Worm (Caenorhabditis elegans): ENCODE measurements around the gene fbxa-12.
A peak's percentile ranks its signal among the peaks of the same experiment; 100 is the strongest.
"Not testable (repeated sequence)": the region's sequence is repeated elsewhere in the genome, so short reads cannot be mapped to it uniquely, and the experiment has no call there.

fbxa-12 gene

DNA sequence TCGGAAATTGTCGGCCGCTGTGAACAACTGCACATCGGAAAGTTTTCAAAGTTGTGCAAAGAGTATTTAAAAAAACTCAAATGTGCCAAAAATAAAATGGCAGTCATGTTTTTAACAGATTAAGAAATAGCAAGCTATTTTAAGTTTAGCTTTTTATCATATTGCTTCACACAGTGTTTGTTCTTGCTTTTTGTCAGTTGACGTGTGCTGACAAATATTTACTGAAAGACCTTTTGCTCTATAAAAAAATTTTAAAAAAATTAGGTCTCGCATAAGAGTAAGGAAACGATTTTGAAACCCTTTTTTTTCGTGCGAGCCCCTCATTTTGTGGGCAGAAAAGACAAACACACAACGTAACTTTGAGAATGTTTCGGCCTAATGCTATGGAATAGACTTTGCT lies 36.0 kb downstream of the fbxa-12 start, which contains the start of gene fbxa-71:
TSS of gene fbxa-71 (plus strand) at position 301 of the 400 bp plus-strand sequence.
- TF ChIP-seq madf-9 (GFP tag; conservative IDR thresholded peaks at IDR 0.05) = no peak
- no peak for TF ChIP-seq lin-13 (GFP tag; optimal IDR thresholded peaks at IDR 0.05)
- TF ChIP-seq tra-1 (GFP tag; IDR thresholded peaks at IDR 0.05) = no peak

DNA sequence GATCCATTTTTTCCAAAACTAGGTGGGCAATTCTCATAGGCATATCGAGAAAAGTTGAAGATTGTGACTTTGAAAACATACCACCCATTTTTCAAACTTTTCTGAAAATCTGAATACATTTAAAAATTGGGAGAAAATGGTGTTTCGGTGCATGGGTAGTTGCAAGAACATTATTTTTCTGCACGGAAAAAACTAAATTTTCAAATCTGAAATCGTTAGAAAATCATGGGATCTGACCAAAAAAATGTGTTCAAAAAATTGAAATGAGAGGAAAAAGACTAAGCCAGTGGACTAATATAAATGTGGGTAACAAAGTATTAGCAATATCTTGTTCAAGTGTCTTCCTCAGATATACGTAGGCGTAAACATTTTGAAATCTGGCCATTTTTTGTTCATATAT lies 39.4 kb downstream of the fbxa-12 start, which contains the start of gene fbxa-43:
TSS of gene fbxa-43 (minus strand) at position 101 of the 400 bp plus-strand sequence.
- no peak for TF ChIP-seq dve-1 (tag; optimal IDR thresholded peaks at IDR 0.05; ENCODE audit: insufficient read depth)

DNA sequence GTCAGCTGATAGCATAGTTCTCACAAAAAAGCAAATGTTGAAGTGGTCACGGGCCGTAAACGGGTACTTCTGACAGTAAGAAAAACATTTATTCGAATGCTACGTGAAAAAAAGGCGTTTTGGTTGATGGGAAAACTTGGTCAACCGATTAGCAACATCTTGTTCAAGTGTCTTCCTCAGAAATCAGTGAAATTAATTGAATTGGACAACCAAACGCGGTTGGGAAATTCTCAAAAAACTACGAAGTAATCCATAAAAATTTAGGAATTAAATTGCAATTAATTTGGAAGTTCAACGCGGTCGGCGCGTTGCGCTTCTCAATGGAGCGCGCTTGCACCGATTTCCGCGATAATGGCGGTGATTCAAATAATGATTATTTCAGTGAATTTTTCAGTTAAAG lies 39.8 kb downstream of the fbxa-12 start:
- no peak for TF ChIP-seq hif-1 (tag; optimal IDR thresholded peaks at IDR 0.05)
- no peak for TF ChIP-seq zfp-3 (GFP tag; conservative IDR thresholded peaks at IDR 0.05)

DNA sequence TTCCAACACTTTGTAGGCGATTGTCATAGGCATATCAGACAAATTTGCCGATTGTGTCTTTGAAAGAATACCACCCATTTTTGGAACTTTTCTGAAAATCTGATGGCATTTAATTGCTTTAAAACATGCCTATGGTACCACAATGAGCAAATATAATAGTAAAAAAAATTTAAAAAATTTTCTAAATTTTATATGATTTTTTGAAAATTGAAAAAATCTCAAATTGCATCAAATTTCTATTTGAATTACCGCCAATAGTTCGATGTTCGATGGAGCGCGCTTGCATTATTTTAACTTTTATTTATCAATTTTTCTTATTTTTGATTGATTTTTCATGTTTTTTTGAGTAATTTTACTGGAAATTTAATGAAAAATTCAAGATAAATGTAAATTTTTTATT lies 41.8 kb downstream of the fbxa-12 start, which contains the start of gene fbxa-42:
TSS of gene fbxa-42 (minus strand) at position 101 of the 400 bp plus-strand sequence.
- not testable (repeated sequence) for TF ChIP-seq daf-16 (GFP tag; optimal IDR thresholded peaks at IDR 0.05); daf-16 (tag; optimal IDR thresholded peaks at IDR 0.05); spr-1 (tag; optimal IDR thresholded peaks at IDR 0.05); aha-1 (tag)

DNA sequence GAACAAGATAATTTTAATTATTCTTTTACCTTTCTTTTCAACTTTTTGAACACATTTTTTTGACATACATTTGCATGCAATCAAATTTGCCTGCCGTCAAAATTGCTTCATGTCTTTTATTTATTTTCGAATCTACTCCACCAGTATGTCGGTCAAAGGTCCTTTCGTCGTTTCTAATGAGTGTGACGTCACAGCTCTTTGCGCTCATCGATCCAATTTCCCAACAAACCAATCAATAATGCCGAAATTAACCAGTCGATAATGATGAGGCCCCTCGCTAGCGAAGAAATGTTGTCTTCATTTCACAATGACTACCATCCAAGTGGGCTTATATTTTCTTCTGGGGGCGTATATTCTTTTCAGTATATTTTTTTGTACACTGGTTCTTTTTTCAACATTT lies 43.4 kb downstream of the fbxa-12 start, which contains the start of gene Y54F10BM.6:
TSS of gene Y54F10BM.6 (plus strand) at position 301 of the 400 bp plus-strand sequence.
- no peak for TF ChIP-seq ctbp-1 (GFP tag; IDR thresholded peaks at IDR 0.05)
- TF ChIP-seq daf-12 (tag; optimal IDR thresholded peaks at IDR 0.05) = no peak
- TF ChIP-seq nhr-42 (GFP tag; IDR thresholded peaks at IDR 0.05) = no peak
- TF ChIP-seq fkh-10 (GFP tag; optimal IDR thresholded peaks at IDR 0.05) = no peak
- TF ChIP-seq nhr-11 (tag; optimal IDR thresholded peaks at IDR 0.05) = no peak
- no peak for TF ChIP-seq zip-11 (GFP tag; IDR thresholded peaks at IDR 0.05)
- no peak for TF ChIP-seq tag-97 (GFP tag; IDR thresholded peaks at IDR 0.05)
- no peak for TF ChIP-seq pha-4 (GFP tag; IDR thresholded peaks at IDR 0.05)
- TF ChIP-seq pha-4 (tag; optimal IDR thresholded peaks at IDR 0.05) = no peak
- TF ChIP-seq dve-1 (tag; optimal IDR thresholded peaks at IDR 0.05; ENCODE audit: insufficient read depth) = no peak
- no peak for TF ChIP-seq R02D3.7 (tag; optimal IDR thresholded peaks at IDR 0.05)

DNA sequence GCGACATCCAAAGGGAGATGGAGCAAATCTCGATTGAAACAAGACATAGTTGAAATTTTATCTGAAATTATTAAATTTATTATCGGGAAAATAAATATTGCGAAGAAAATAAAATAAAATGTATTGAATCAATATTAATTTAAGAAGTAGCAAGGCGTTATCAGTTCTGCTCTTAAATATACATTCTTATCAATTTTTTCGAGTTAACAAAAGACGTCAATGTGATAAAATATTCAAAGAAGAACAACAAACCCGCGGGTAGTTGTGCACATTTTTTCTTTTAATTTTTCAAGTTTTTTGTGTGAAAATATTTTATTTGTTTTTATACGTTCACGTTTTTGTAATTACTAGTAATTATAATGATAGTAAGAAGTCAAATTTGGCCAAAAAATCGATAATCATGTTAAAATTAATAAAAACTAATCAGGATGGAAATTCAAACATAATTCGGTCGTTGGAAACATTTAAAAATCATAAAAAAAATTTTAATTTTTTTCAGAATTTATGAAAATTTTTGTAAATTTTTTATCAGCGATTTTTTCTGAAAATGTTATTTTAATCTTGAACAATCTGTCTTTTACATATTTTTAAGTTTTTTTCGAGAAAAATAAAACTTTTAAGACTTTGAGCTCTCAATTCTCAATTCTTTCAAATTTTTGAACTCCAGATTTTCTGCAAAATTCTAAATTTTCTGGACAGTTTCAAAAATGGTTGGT lies 46.6 kb downstream of the fbxa-12 start, which contains the start of gene fbxa-9:
TSS of gene fbxa-9 (plus strand) at position 666 of the 716 bp plus-strand sequence.
- TF ChIP-seq lin-29 (GFP tag; IDR thresholded peaks at IDR 0.05) (no peak), nhr-28 (tag; optimal IDR thresholded peaks at IDR 0.05) (peak; percentile 42), mdt-29 (GFP tag; IDR thresholded peaks at IDR 0.05) (no peak), pqm-1 (tag; optimal IDR thresholded peaks at IDR 0.05) (peak; percentile 55)

DNA sequence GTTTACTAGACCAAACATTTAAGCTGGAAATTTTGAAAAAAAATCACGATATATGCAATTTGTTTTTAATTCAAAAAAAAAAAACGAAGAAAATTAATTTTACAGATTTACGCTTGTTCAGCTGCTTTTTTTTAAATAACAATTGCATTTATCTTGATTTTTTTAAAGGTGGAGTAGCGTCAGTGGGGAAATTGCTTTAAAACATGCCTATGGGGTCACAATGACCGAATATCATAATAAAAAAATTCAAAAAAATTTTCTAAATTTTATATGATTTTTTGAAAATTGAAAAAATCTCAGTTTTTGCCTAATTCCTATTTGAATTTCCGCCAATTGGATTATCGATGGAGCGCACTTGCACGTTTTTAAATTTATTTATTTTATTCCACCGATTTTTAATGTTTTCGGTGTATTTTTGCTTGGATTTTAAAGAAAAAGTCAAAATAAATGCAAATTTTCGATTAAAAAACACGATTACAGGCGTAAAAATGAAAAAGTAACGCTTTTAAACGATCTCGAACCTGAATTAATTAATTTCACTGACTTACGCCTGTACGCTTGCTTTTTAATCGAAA lies 51.6 kb downstream of the fbxa-12 start:
- peak; percentile 67 for TF ChIP-seq lin-38 (GFP tag; IDR thresholded peaks at IDR 0.05)

Data from whole organism, L4 larva.